Worm (Caenorhabditis elegans) whole organism, dauer: Measurements from ENCODE around the gene scd-2.

ENCODE experiments used
- unc-62 ChIP-seq: sonication (generic microtip); optimal IDR thresholded peaks from 2 replicates; lab custom pipeline; 2017; ENCODE audit warnings: missing biosample characterization, missing genetic modification reagents, missing genetic modification characterization

Gene scd-2

DNA sequence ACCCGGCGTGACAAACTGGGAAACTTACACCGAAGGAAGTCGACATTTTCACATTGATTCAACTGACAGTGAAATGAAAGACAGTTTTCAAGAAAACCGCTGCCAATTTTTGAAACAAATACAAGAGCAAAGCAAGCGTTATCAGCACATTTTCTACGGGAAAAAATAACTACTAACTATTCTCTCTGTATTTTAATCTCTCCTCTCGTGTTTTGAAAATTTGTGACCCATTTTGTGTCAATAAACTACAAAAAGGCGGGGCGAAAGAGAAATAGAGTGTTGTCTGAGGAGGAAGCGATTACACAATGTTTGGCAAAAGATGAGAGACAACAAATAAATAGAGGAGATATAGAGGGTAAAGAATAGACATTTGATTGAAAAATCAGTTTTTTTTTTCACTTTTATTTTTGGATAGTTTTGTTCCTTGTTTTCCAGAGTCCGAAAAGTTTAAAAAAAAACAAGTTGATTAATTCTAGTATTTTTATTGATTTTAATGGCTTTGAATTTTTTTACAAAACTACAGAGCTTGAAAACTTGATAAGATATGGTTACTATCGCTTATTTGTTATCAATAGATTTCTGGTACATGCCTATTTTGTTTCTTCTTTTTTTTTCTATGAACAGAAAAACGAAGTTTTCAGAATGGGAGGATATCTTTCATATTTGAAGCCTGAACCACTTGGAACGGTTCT, 43.3 kb downstream of the scd-2 start, which contains the start of gene cest-34:
Gene cest-34, plus strand, starts transcription at position 642 of the 692 bp plus-strand sequence.
- TF ChIP-seq unc-62: no peak

ce11 chrV:6681501-6681900, 48.5 kb downstream of the scd-2 start, which contains the start of gene egl-46:
Gene egl-46 (minus strand): TSS chrV:6681573.
- TF ChIP-seq unc-62: no peak

DNA sequence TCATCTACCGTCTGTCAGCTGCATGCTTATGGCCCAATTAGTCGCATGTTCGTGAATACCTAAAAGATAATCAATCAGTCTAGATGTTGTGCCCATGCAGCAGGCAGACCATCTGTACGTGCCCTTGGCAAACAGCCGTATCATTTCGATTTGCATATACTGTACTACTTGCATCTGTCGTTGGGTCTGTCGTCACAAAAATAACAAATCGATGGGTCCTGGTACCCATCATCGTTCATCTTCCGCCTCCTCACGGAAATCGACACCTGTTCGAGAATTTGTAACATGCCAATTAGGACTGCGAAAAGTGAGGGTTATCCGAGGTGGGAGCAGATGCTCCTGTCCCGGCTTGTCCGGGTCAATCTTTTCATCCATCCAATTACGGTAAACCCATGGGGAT, 50.3 kb downstream of the scd-2 start:
- TF ChIP-seq unc-62: no peak

- TF ChIP-seq unc-62: no peak
Measured at ce11 chrV:6683740-6684139, 50.7 kb downstream of the scd-2 start.

DNA sequence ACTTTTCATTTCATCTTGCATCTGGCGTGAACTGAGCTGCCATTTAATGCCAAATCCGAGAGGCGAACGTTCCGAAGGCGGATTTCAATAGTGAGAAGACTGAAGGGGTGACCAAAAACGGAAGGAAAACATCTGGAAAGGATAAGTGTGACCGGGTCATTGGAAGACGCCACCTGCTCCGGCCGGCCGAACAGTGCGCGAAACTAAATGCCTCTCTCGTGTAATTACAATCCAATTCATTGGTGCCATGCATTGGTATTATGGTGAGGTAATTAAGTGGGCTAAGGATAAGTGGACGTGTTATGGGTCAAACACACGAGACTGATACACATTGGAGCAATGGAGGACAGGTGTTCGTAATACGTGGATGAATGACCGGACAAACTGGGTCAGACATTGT, 51.5 kb downstream of the scd-2 start:
- no peak for TF ChIP-seq unc-62

- no peak for TF ChIP-seq unc-62
Measured at ce11 chrV:6685499-6685898, 52.5 kb downstream of the scd-2 start.

ce11 chrV:6685963-6686362, 52.9 kb downstream of the scd-2 start:
- TF ChIP-seq unc-62: no peak

DNA sequence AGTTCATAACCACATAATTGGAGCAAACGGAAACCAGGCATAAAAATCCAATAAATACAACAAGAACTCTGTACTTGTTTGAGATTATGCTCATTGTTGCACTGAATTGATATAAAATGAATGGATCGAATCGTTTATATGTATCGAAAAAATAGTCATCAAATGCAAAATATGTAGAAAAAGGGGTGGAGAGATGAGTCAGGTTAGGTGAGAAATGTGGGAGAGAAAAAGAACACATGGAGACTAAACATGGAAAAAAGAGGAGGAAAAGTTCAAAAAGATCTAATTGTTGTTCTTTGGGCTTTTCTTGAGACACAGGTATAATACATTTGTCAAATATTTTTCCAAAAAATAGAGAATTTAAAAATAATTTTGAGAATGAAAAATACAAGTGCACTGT, 55.4 kb downstream of the scd-2 start, which contains the start of gene K11G9.5:
Gene K11G9.5, minus strand, starts transcription at position 101 of the 400 bp plus-strand sequence.
- no peak for TF ChIP-seq unc-62
